Worm (Caenorhabditis elegans) whole organism, late embryonic: ENCODE data around the gene Y38F1A.1.

Source experiments
- hlh-15 ChIP-seq: sonication (generic microtip); optimal IDR thresholded peaks from 2 replicates; lab custom pipeline; 2016; ENCODE audit warnings: missing genetic modification characterization, missing compliant biosample characterization
- unc-55 ChIP-seq: sonication (generic microtip); optimal IDR thresholded peaks from 2 replicates; lab custom pipeline; 2017; ENCODE audit warnings: missing biosample characterization, missing genetic modification reagents, missing genetic modification characterization

- TF ChIP-seq hlh-15 (no peak), unc-55 (GFP tag; lab: Kevin White, UChicago) (no peak)
Measured at ce11 chrII:12985813-12986212, 31.2 kb upstream of the Y38F1A.1 start.
